Worm (Caenorhabditis elegans) whole organism, L4 larva: Measurements from ENCODE around the gene srj-24.
A peak's percentile ranks its signal among the peaks of the same experiment; 100 is the strongest.

Experiments
- F10B5.3 ChIP-seq: sonication (generic microtip); optimal IDR thresholded peaks from 2 replicates; lab custom pipeline; 2016; ENCODE audit warnings: mild to moderate bottlenecking, missing genetic modification characterization, missing compliant biosample characterization
- F26F4.8 ChIP-seq: fragments of 200-800 bp; sonication (Bioruptor generic); conservative IDR thresholded peaks from 2 replicates; pipeline ENCODE4 v1.3.6; 2022; ENCODE audit warnings: missing genetic modification characterization, missing compliant biosample characterization
- F49E8.2 ChIP-seq: sonication (generic microtip); optimal IDR thresholded peaks from 2 replicates; lab custom pipeline; 2016; ENCODE audit warnings: missing compliant biosample characterization, mild to moderate bottlenecking, missing genetic modification characterization, borderline replicate concordance
- T20F7.1 ChIP-seq: fragments of 200-800 bp; sonication (Bioruptor generic); optimal IDR thresholded peaks from 2 replicates; lab custom pipeline; 2018; ENCODE audit warnings: mild to moderate bottlenecking, missing genetic modification characterization, missing compliant biosample characterization
- Y105C5A.15 ChIP-seq: fragments of 200-800 bp; sonication (Bioruptor generic); IDR thresholded peaks from 2 replicates; pipeline ENCODE4 v1.3.6; 2022; ENCODE audit warnings: missing genetic modification characterization, missing compliant biosample characterization
- Y5F2A.4 ChIP-seq: fragments of 200-800 bp; sonication (Bioruptor generic); optimal IDR thresholded peaks from 2 replicates; lab custom pipeline; 2018; ENCODE audit warnings: mild to moderate bottlenecking, missing genetic modification characterization, missing compliant biosample characterization
- aly-2 ChIP-seq: sonication (generic microtip); optimal IDR thresholded peaks from 2 replicates; lab custom pipeline; 2018; ENCODE audit warnings: missing biosample characterization, missing genetic modification characterization
- ama-1 ChIP-seq: fragments of 150-350 bp; optimal IDR thresholded peaks from 2 replicates; lab custom pipeline; 2014; ENCODE audit warnings: inconsistent platforms, mixed read lengths
- arid-1 ChIP-seq: fragments of 200-800 bp; sonication (Bioruptor generic); conservative IDR thresholded peaks from 2 replicates; pipeline ENCODE4 v1.3.6; 2022; ENCODE audit warnings: missing genetic modification reagents, missing genetic modification characterization, missing compliant biosample characterization
- ceh-32 ChIP-seq: sonication (generic microtip); optimal IDR thresholded peaks from 2 replicates; lab custom pipeline; 2016; ENCODE audit warnings: mild to moderate bottlenecking, missing genetic modification characterization, missing compliant biosample characterization; ENCODE audit not compliant: poor library complexity
- ceh-44 ChIP-seq: fragments of 200-800 bp; sonication (Bioruptor generic); IDR thresholded peaks from 2 replicates; pipeline ENCODE4 v1.3.6; 2022; ENCODE audit warnings: missing genetic modification reagents, missing genetic modification characterization, missing compliant biosample characterization
- ceh-62 ChIP-seq: sonication (generic microtip); optimal IDR thresholded peaks from 2 replicates; lab custom pipeline; 2017; ENCODE audit warnings: missing biosample characterization, missing genetic modification characterization
- ces-1 ChIP-seq: fragments of 150-350 bp; sonication (generic microtip); optimal IDR thresholded peaks from 4 replicates; lab custom pipeline; 2014; ENCODE audit warnings: missing biosample characterization, missing genetic modification reagents, missing genetic modification characterization
- cey-2 ChIP-seq: sonication (generic microtip); optimal IDR thresholded peaks from 3 replicates; lab custom pipeline; 2017; ENCODE audit warnings: missing genetic modification characterization, mild to moderate bottlenecking, missing compliant biosample characterization, antibody characterized with exemption, borderline replicate concordance; ENCODE audit not compliant: insufficient read depth
- daf-16 ChIP-seq, 3 experiments: sonication (generic microtip); optimal IDR thresholded peaks; 2 replicates each; lab custom pipeline; 2016 to 2017; ENCODE audit warnings: missing genetic modification characterization in 3 of 3, missing genetic modification reagents in 3 of 3, mild to moderate bottlenecking in 2 of 3, missing compliant biosample characterization in 2 of 3, missing biosample characterization in 1 of 3, moderate library complexity in 1 of 3
- daf-19 ChIP-seq: fragments of 200-800 bp; sonication (Bioruptor generic); conservative IDR thresholded peaks from 2 replicates; pipeline ENCODE4 v1.3.6; 2022; ENCODE audit warnings: missing genetic modification characterization, missing compliant biosample characterization
- daf-8 ChIP-seq: fragments of 200-800 bp; sonication (Bioruptor generic); IDR thresholded peaks from 2 replicates; pipeline ENCODE4 v1.3.6; 2022; ENCODE audit warnings: missing genetic modification characterization, missing compliant biosample characterization
- dmd-6 ChIP-seq: fragments of 200-800 bp; sonication (Bioruptor generic); IDR thresholded peaks from 2 replicates; pipeline ENCODE4 v1.3.6; 2022; ENCODE audit warnings: missing genetic modification reagents, missing genetic modification characterization, missing compliant biosample characterization
- dmd-8 ChIP-seq: fragments of 200-800 bp; sonication (Bioruptor generic); IDR thresholded peaks from 2 replicates; pipeline ENCODE4 v1.3.6; 2022; ENCODE audit warnings: missing genetic modification characterization, missing compliant biosample characterization
- dmd-9 ChIP-seq: fragments of 200-800 bp; sonication (Bioruptor generic); IDR thresholded peaks from 2 replicates; pipeline ENCODE4 v1.3.6; 2022; ENCODE audit warnings: missing genetic modification reagents, missing genetic modification characterization, missing compliant biosample characterization
- dpl-1 ChIP-seq: fragments of 150-350 bp; optimal IDR thresholded peaks from 2 replicates; lab custom pipeline; 2014; ENCODE audit warnings: missing biosample characterization, missing genetic modification reagents, missing genetic modification characterization
- egl-27 ChIP-seq: sonication (generic microtip); optimal IDR thresholded peaks from 3 replicates; lab custom pipeline; 2017; ENCODE audit warnings: missing biosample characterization, missing genetic modification reagents, missing genetic modification characterization
- egl-43 ChIP-seq: fragments of 200-800 bp; sonication (Bioruptor generic); IDR thresholded peaks from 2 replicates; pipeline ENCODE4 v1.3.6; 2022; ENCODE audit warnings: missing genetic modification reagents, missing genetic modification characterization, missing compliant biosample characterization
- fkh-10 ChIP-seq: fragments of 150-350 bp; optimal IDR thresholded peaks from 2 replicates; lab custom pipeline; 2014; ENCODE audit warnings: missing biosample characterization, missing genetic modification reagents, missing genetic modification characterization
- fos-1 ChIP-seq: fragments of 150-350 bp; optimal IDR thresholded peaks from 2 replicates; lab custom pipeline; 2014; ENCODE audit warnings: missing biosample characterization, missing genetic modification characterization
- gei-8 ChIP-seq: fragments of 200-800 bp; sonication (Bioruptor generic); optimal IDR thresholded peaks from 2 replicates; lab custom pipeline; 2018; ENCODE audit warnings: mild to moderate bottlenecking, missing genetic modification characterization, missing compliant biosample characterization
- hlh-30 ChIP-seq: sonication (generic microtip); optimal IDR thresholded peaks from 2 replicates; lab custom pipeline; 2017; ENCODE audit warnings: antibody characterized with exemption, mild to moderate bottlenecking, missing genetic modification characterization, missing compliant biosample characterization; ENCODE audit not compliant: insufficient read depth
- lin-13 ChIP-seq: fragments of 150-350 bp; optimal IDR thresholded peaks from 2 replicates; lab custom pipeline; 2014; ENCODE audit warnings: missing biosample characterization, missing genetic modification reagents, missing genetic modification characterization
- lsy-2 ChIP-seq, 2 experiments: fragments of 150-350 bp in 1 of 2; sonication (generic microtip) in 1 of 2; optimal IDR thresholded peaks; 2 replicates each; lab custom pipeline; 2014 to 2017; ENCODE audit warnings: missing biosample characterization in 2 of 2, missing genetic modification characterization in 2 of 2
- madf-9 ChIP-seq: fragments of 200-800 bp; sonication (Bioruptor generic); conservative IDR thresholded peaks from 2 replicates; pipeline ENCODE4 v1.3.6; 2022; ENCODE audit warnings: missing genetic modification reagents, missing genetic modification characterization, missing compliant biosample characterization
- mdl-1 ChIP-seq, 2 experiments: fragments of 150-350 bp in 1 of 2; sonication (generic microtip) in 1 of 2; optimal IDR thresholded peaks; 2 replicates each; lab custom pipeline; 2014 to 2017; ENCODE audit warnings: missing biosample characterization in 2 of 2, missing genetic modification characterization in 2 of 2
- mxl-3 ChIP-seq: fragments of 200-800 bp; sonication (Bioruptor generic); optimal IDR thresholded peaks from 2 replicates; lab custom pipeline; 2018; ENCODE audit warnings: mild to moderate bottlenecking, missing genetic modification characterization, missing compliant biosample characterization
- nhr-10 ChIP-seq: fragments of 150-350 bp; optimal IDR thresholded peaks from 2 replicates; lab custom pipeline; 2014; ENCODE audit warnings: missing biosample characterization, missing genetic modification characterization
- nhr-111 ChIP-seq: fragments of 200-800 bp; sonication (Bioruptor generic); optimal IDR thresholded peaks from 2 replicates; lab custom pipeline; 2018; ENCODE audit warnings: mild to moderate bottlenecking, missing genetic modification characterization, missing compliant biosample characterization
- nhr-237 ChIP-seq: sonication (generic microtip); optimal IDR thresholded peaks from 2 replicates; lab custom pipeline; 2017; ENCODE audit warnings: missing biosample characterization, missing genetic modification characterization
- nhr-41 ChIP-seq: fragments of 200-800 bp; sonication (Bioruptor generic); IDR thresholded peaks from 2 replicates; pipeline ENCODE4 v1.3.6; 2022; ENCODE audit warnings: missing genetic modification reagents, missing genetic modification characterization, missing compliant biosample characterization
- nhr-6 ChIP-seq: fragments of 150-350 bp; optimal IDR thresholded peaks from 2 replicates; lab custom pipeline; 2014; ENCODE audit warnings: missing biosample characterization, missing genetic modification characterization
- nhr-77 ChIP-seq: fragments of 150-350 bp; optimal IDR thresholded peaks from 2 replicates; lab custom pipeline; 2014; ENCODE audit warnings: missing biosample characterization, missing genetic modification characterization
- pqm-1 ChIP-seq: sonication (generic microtip); optimal IDR thresholded peaks from 2 replicates; lab custom pipeline; 2017; ENCODE audit warnings: missing biosample characterization, missing genetic modification characterization
- rbr-2 ChIP-seq: sonication (generic microtip); optimal IDR thresholded peaks from 2 replicates; lab custom pipeline; 2016; ENCODE audit warnings: missing genotype, missing genetic modification characterization, missing compliant biosample characterization
- set-16 ChIP-seq: fragments of 200-800 bp; sonication (Bioruptor generic); IDR thresholded peaks from 2 replicates; pipeline ENCODE4 v1.3.6; 2022; ENCODE audit warnings: missing genetic modification reagents, missing genetic modification characterization, missing compliant biosample characterization
- snpc-4 ChIP-seq: fragments of 150-350 bp; optimal IDR thresholded peaks from 2 replicates; lab custom pipeline; 2014; ENCODE audit warnings: missing biosample characterization, missing genetic modification characterization
- unc-130 ChIP-seq: sonication (generic microtip); optimal IDR thresholded peaks from 2 replicates; lab custom pipeline; 2016; ENCODE audit warnings: missing genetic modification reagents, missing genetic modification characterization, missing compliant biosample characterization
- unc-39 ChIP-seq: sonication (generic microtip); optimal IDR thresholded peaks from 2 replicates; lab custom pipeline; 2017; ENCODE audit warnings: missing biosample characterization, missing genetic modification characterization
- unc-62 ChIP-seq, 3 experiments: fragments of 150-350 bp in 1 of 3; sonication (generic microtip); optimal IDR thresholded peaks in 2 of 3; peaks in 1 of 3; 1 replicate in 1 of 3; 2 replicates in 2 of 3; lab custom pipeline; 2014 to 2017; ENCODE audit warnings: missing biosample characterization in 3 of 3, missing genetic modification characterization in 3 of 3, missing genetic modification reagents in 3 of 3, missing genotype in 1 of 3
- vab-7 ChIP-seq: fragments of 200-800 bp; sonication (Bioruptor generic); IDR thresholded peaks from 2 replicates; pipeline ENCODE4 v1.3.6; 2022; ENCODE audit warnings: missing genetic modification reagents, missing genetic modification characterization, missing compliant biosample characterization
- zag-1 ChIP-seq: fragments of 150-350 bp; optimal IDR thresholded peaks from 2 replicates; lab custom pipeline; 2014; ENCODE audit warnings: missing biosample characterization, missing genetic modification characterization
- zip-11 ChIP-seq: fragments of 200-800 bp; sonication (Bioruptor generic); IDR thresholded peaks from 2 replicates; pipeline ENCODE4 v1.3.6; 2022; ENCODE audit warnings: missing genetic modification characterization, missing compliant biosample characterization
- zip-2 ChIP-seq: fragments of 150-350 bp; optimal IDR thresholded peaks from 2 replicates; lab custom pipeline; 2014; ENCODE audit warnings: missing biosample characterization, missing genetic modification characterization
- ztf-11 ChIP-seq: fragments of 150-350 bp; optimal IDR thresholded peaks from 2 replicates; lab custom pipeline; 2014; ENCODE audit warnings: missing biosample characterization, missing genetic modification characterization
- ztf-7 ChIP-seq: fragments of 150-350 bp; optimal IDR thresholded peaks from 2 replicates; lab custom pipeline; 2014; ENCODE audit warnings: missing biosample characterization, missing genetic modification characterization

srj-24 gene

ce11 chrV:730216-730615, 8.5 kb downstream of the srj-24 start (continued):
- TF ChIP-seq nhr-6 = no peak
- TF ChIP-seq ceh-44 (GFP tag; lab: Robert Waterston, UW) = no peak
- TF ChIP-seq cey-2 (tag; lab: Kevin White, UChicago) = peak; percentile 38
- TF ChIP-seq daf-19 = no peak
- TF ChIP-seq daf-16 (GFP tag; optimal IDR thresholded peaks at IDR 0.05; lab: Kevin White, UChicago) = peak in 1 of 2 experiments; percentile 52
- peak; percentile 94 for TF ChIP-seq daf-16 (tag; optimal IDR thresholded peaks at IDR 0.05; lab: Kevin White, UChicago)
- no peak for TF ChIP-seq pqm-1 (tag; lab: Kevin White, UChicago)
- TF ChIP-seq unc-62 (GFP tag; optimal IDR thresholded peaks at IDR 0.05 in 1 of 2; lab: Kevin White, UChicago) = peak in 1 of 2 experiments; percentile 60
- no peak for TF ChIP-seq unc-62 (tag; optimal IDR thresholded peaks at IDR 0.05; lab: Kevin White, UChicago)
- TF ChIP-seq ceh-32 (tag; lab: Kevin White, UChicago) = no peak
- TF ChIP-seq nhr-77 (tag; lab: Kevin White, UChicago) = peak; percentile 60
- TF ChIP-seq zip-11 (GFP tag; lab: Robert Waterston, UW) = no peak
- no peak for TF ChIP-seq dmd-9 (GFP tag; lab: Robert Waterston, UW)
- TF ChIP-seq gei-8 (GFP tag; lab: Kevin White, UChicago) = peak; percentile 2
- no peak for TF ChIP-seq dpl-1 (GFP tag; lab: Kevin White, UChicago)
- TF ChIP-seq nhr-10 (tag; lab: Kevin White, UChicago) = peak; percentile 61
- TF ChIP-seq lin-13 (GFP tag; lab: Kevin White, UChicago) = peak; percentile 4
- TF ChIP-seq Y5F2A.4 = no peak
- no peak for TF ChIP-seq F49E8.2
- TF ChIP-seq lsy-2 (tag; optimal IDR thresholded peaks at IDR 0.05; lab: Kevin White, UChicago) = peak in 1 of 2 experiments; percentile 26
- TF ChIP-seq set-16 = no peak
- TF ChIP-seq ama-1 = peak; percentile 64
- no peak for TF ChIP-seq nhr-237 (tag; lab: Kevin White, UChicago)
- TF ChIP-seq F26F4.8 (GFP tag; lab: Robert Waterston, UW) = no peak
- TF ChIP-seq madf-9 = no peak
- TF ChIP-seq hlh-30 (tag; lab: Kevin White, UChicago) = peak; percentile 89
- TF ChIP-seq ztf-11 (tag; lab: Kevin White, UChicago) = no peak
- no peak for TF ChIP-seq nhr-41 (GFP tag; lab: Robert Waterston, UW)
- peak; percentile 13 for TF ChIP-seq rbr-2 (tag; lab: Kevin White, UChicago)
- TF ChIP-seq Y105C5A.15 (GFP tag; lab: Robert Waterston, UW) = 0 out of 2 replicates have a peak, but pooled peaks have one; percentile 49
- TF ChIP-seq daf-8 (GFP tag; lab: Robert Waterston, UW) = no peak
- TF ChIP-seq zag-1 (tag; lab: Kevin White, UChicago) = no peak
- TF ChIP-seq unc-39 (tag; lab: Kevin White, UChicago) = no peak
- no peak for TF ChIP-seq fos-1 (tag; lab: Kevin White, UChicago)
- TF ChIP-seq aly-2 (tag; lab: Kevin White, UChicago) = no peak
- no peak for TF ChIP-seq ztf-7 (tag; lab: Kevin White, UChicago)
- TF ChIP-seq vab-7 (GFP tag; lab: Robert Waterston, UW) = no peak
- TF ChIP-seq ces-1 = no peak
- no peak for TF ChIP-seq ceh-62 (tag; lab: Kevin White, UChicago)
- TF ChIP-seq dmd-6 (GFP tag; lab: Robert Waterston, UW) = peak; percentile 66
- no peak for TF ChIP-seq egl-27
- peak; percentile 72 for TF ChIP-seq mxl-3
- no peak for TF ChIP-seq nhr-111 (GFP tag; lab: Kevin White, UChicago)
- TF ChIP-seq dmd-8 (GFP tag; lab: Robert Waterston, UW) = no peak
- TF ChIP-seq snpc-4 = no peak
- no peak for TF ChIP-seq arid-1 (GFP tag; lab: Robert Waterston, UW)
- no peak for TF ChIP-seq fkh-10 (GFP tag; lab: Kevin White, UChicago)
- no peak for TF ChIP-seq unc-130 (GFP tag; lab: Kevin White, UChicago)
- no peak for TF ChIP-seq T20F7.1
- TF ChIP-seq egl-43 (GFP tag; lab: Robert Waterston, UW) = no peak
- TF ChIP-seq mdl-1 (tag; optimal IDR thresholded peaks at IDR 0.05; lab: Kevin White, UChicago) = peak in 1 of 2 experiments; percentile 74
- no peak for TF ChIP-seq zip-2 (tag; lab: Kevin White, UChicago)
- TF ChIP-seq F10B5.3 (tag; lab: Kevin White, UChicago) = no peak
